Worm (Caenorhabditis elegans): ENCODE measurements around the gene C12D12.1.

C12D12.1 gene

DNA sequence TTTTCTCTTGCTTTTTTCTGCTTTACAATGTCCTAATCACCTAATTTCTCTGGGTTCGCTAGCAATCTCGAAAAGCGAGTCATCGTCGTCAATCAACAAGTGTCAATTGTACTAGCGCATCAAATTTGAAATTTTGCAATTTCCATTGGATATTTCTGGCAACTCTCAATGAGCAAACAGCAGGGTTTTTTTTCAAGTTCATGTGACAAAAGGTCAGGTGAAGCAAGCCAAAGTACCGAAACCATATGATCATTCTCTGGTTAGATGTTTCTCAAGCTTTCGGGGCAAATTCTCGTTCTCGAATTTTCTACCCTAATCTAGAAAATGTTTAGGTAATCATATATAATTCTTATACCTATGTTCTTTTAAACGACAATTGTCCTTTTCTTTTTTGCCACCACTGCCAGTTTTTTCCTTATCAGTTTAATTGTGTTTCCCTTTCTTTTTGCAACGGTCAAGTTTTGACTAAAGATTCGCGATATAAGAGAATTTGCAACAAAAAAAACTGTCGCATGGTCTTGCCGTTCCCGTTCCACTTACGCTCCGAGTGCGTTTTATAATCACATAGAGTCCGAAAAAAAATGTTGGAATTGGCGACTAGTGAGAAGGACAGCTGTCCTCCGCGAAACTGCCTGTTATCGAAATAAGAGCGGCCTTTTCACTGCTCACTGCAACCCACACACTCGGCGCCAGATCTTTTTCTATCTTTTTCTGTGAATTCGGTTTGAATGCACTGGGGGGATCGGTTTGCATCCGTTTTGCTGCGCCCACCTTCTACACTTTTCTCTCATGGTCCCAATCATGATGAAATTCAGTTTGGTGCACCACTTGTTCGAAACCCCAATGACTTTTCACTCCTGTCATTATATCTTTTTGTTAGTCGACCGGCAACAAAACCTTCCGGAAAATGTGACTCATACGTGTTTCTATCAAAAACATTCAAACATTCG, 37.5 kb downstream of the C12D12.1 start:
- no peak for TF ChIP-seq blmp-1 (tag; optimal IDR thresholded peaks at IDR 0.05)
- TF ChIP-seq unc-120 (tag; optimal IDR thresholded peaks at IDR 0.05; ENCODE audit: poor library complexity, severe bottlenecking): peak; percentile 38
- TF ChIP-seq unc-62 (GFP tag; optimal IDR thresholded peaks at IDR 0.05): peak; percentile 36
- TF ChIP-seq hlh-1 (tag; optimal IDR thresholded peaks at IDR 0.05): peak; percentile 79

DNA sequence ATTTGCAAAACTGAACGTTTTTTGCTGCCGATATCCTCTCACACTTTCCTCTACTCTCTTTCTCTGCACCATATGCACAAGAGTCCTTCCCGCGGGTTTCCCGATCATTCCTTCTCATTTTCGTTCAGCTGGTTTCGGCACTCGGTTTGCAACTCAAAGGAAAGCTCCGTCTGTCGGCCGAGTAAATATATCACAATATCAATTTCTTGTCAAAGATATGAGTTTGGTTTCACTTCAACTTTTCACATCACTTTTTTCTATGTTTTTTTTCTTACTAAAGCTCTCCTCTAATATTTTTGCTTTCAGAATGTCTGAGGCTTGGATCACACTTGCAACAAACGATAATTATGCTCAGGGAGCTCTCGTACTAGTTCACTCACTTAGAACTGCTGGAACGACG, 38.3 kb downstream of the C12D12.1 start, which contains the start of gene gyg-1:
gyg-1 (plus strand) TSS at position 301 of the 400 bp plus-strand sequence.
- TF ChIP-seq zip-8 (tag; optimal IDR thresholded peaks at IDR 0.05) (no peak), elt-1 (tag; optimal IDR thresholded peaks at IDR 0.05; ENCODE audit: borderline replicate concordance, insufficient read depth) (no peak), snpc-4 (tag; optimal IDR thresholded peaks at IDR 0.05) (no peak), M03D4.4 (tag; optimal IDR thresholded peaks at IDR 0.05) (no peak)

DNA sequence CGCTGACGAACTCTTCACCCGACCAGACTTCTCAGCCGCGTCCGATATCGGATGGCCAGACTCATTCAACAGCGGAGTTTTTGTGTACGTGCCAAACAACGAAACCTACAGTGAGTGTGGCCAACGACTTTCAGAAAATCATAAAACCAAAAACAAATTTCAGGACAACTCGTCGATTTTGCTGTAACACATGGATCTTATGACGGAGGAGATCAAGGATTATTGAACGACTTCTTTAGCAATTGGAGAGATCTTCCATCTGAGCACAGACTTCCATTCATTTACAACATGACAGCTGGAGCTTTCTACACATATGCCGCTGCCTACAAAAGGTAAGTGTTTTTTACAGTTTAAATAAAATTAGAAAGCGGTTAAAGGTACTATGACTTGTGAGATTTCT, 39.0 kb downstream of the C12D12.1 start:
- TF ChIP-seq M03D4.4 (tag; optimal IDR thresholded peaks at IDR 0.05) (no peak), elt-3 (tag; optimal IDR thresholded peaks at IDR 0.05) (no peak), mls-2 (tag; optimal IDR thresholded peaks at IDR 0.05) (no peak), sem-2 (GFP tag; optimal IDR thresholded peaks at IDR 0.05) (no peak), mab-5 (tag; optimal IDR thresholded peaks at IDR 0.05) (no peak), blmp-1 (tag; optimal IDR thresholded peaks at IDR 0.05) (no peak), mep-1 (tag; optimal IDR thresholded peaks at IDR 0.05) (no peak), ceh-43 (GFP tag; optimal IDR thresholded peaks at IDR 0.05) (no peak), ztf-11 (tag; optimal IDR thresholded peaks at IDR 0.05) (no peak), sptf-1 (tag; optimal IDR thresholded peaks at IDR 0.05) (no peak), pha-4 (tag; optimal IDR thresholded peaks at IDR 0.05) (no peak), unc-120 (tag; optimal IDR thresholded peaks at IDR 0.05; ENCODE audit: poor library complexity, severe bottlenecking) (no peak), ceh-83 (GFP tag; optimal IDR thresholded peaks at IDR 0.05) (no peak), nhr-12 (tag; optimal IDR thresholded peaks at IDR 0.05) (no peak), ces-1 (GFP tag; optimal IDR thresholded peaks at IDR 0.05) (no peak), elt-1 (tag; optimal IDR thresholded peaks at IDR 0.05; ENCODE audit: borderline replicate concordance, insufficient read depth) (no peak), nhr-76 (tag; optimal IDR thresholded peaks at IDR 0.05) (no peak), unc-62 (GFP tag; optimal IDR thresholded peaks at IDR 0.05) (no peak), tbx-8 (GFP tag; optimal IDR thresholded peaks at IDR 0.05) (no peak), ham-2 (GFP tag; optimal IDR thresholded peaks at IDR 0.05) (no peak)

DNA sequence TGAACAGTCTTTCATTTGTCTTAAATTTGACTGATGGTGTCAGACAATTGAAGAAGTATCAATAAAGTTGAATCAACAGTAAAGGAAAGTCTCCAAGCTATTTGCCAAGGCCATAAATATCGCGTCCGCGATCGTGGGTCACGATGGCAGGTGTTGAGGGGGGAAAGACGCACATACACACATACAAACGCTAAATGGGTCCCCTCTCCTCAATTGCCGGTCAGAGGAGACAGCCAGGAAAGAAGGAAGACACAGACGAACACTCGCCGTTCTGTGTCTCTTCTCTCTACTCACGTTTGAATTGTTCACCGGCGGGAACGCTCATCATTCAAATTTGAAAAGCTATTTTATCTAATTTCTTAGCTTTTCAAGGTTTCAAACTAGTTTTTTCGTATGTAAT, 41.8 kb downstream of the C12D12.1 start:
- TF ChIP-seq mep-1 (tag; optimal IDR thresholded peaks at IDR 0.05) (peak; percentile 37), nhr-2 (tag; optimal IDR thresholded peaks at IDR 0.05) (peak; percentile 82), cnd-1 (tag; optimal IDR thresholded peaks at IDR 0.05) (peak; percentile 39), nhr-12 (tag; optimal IDR thresholded peaks at IDR 0.05) (no peak), blmp-1 (tag; optimal IDR thresholded peaks at IDR 0.05) (no peak), unc-120 (tag; optimal IDR thresholded peaks at IDR 0.05; ENCODE audit: poor library complexity, severe bottlenecking) (peak; percentile 73), lsy-2 (tag; optimal IDR thresholded peaks at IDR 0.05) (no peak), hlh-1 (tag; optimal IDR thresholded peaks at IDR 0.05) (peak; percentile 51), drap-1 (GFP tag; optimal IDR thresholded peaks at IDR 0.05) (peak; percentile 17), elt-1 (tag; optimal IDR thresholded peaks at IDR 0.05; ENCODE audit: borderline replicate concordance, insufficient read depth) (peak; percentile 13), pha-4 (tag; optimal IDR thresholded peaks at IDR 0.05) (peak; percentile 31), ces-1 (GFP tag; optimal IDR thresholded peaks at IDR 0.05) (peak; percentile 33), mls-2 (tag; optimal IDR thresholded peaks at IDR 0.05) (peak; percentile 41), flh-1 (GFP tag; optimal IDR thresholded peaks at IDR 0.05) (no peak), lin-13 (tag; optimal IDR thresholded peaks at IDR 0.05) (peak; percentile 28), ceh-43 (GFP tag; optimal IDR thresholded peaks at IDR 0.05) (no peak), ceh-83 (GFP tag; optimal IDR thresholded peaks at IDR 0.05) (no peak), zip-8 (tag; optimal IDR thresholded peaks at IDR 0.05) (no peak), ham-2 (GFP tag; optimal IDR thresholded peaks at IDR 0.05) (peak; percentile 43), unc-62 (GFP tag; optimal IDR thresholded peaks at IDR 0.05) (peak; percentile 55), M03D4.4 (tag; optimal IDR thresholded peaks at IDR 0.05) (peak; percentile 24)

DNA sequence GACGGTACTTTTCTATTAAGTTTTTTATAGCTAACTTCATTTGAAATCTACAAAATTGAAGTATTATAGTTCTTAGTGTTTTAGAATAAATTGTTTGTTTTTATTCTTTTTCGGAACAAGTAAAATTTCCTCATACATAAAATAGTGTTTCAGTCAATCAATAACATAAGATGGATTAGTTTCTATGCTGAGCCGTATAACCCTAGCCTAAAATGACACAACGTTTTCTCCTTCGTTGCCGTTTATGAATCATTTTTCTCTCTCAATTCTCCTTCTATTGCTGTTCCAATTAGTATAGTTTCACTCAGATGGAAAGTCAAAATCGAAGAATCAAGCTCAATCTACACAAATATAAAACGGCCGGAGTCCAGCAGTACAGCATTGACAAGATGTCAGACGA, 43.2 kb downstream of the C12D12.1 start, which contains the start of gene rgs-7:
rgs-7 (plus strand) TSS at position 301 of the 400 bp plus-strand sequence.
- TF ChIP-seq ham-2 (GFP tag; optimal IDR thresholded peaks at IDR 0.05) (no peak), ces-1 (GFP tag; optimal IDR thresholded peaks at IDR 0.05) (no peak), nhr-76 (tag; optimal IDR thresholded peaks at IDR 0.05) (no peak), mab-5 (tag; optimal IDR thresholded peaks at IDR 0.05) (no peak), lsy-2 (tag; optimal IDR thresholded peaks at IDR 0.05) (no peak), cnd-1 (tag; optimal IDR thresholded peaks at IDR 0.05) (no peak), hlh-1 (tag; optimal IDR thresholded peaks at IDR 0.05) (no peak), pha-4 (tag; optimal IDR thresholded peaks at IDR 0.05) (no peak), ceh-43 (GFP tag; optimal IDR thresholded peaks at IDR 0.05) (no peak), elt-1 (tag; optimal IDR thresholded peaks at IDR 0.05; ENCODE audit: borderline replicate concordance, insufficient read depth) (no peak), ceh-83 (GFP tag; optimal IDR thresholded peaks at IDR 0.05) (no peak), nhr-237 (tag; optimal IDR thresholded peaks at IDR 0.05) (no peak), elt-3 (tag; optimal IDR thresholded peaks at IDR 0.05) (no peak), flh-1 (GFP tag; optimal IDR thresholded peaks at IDR 0.05) (no peak), mls-2 (tag; optimal IDR thresholded peaks at IDR 0.05) (no peak), tbx-8 (GFP tag; optimal IDR thresholded peaks at IDR 0.05) (no peak), lin-32 (GFP tag; optimal IDR thresholded peaks at IDR 0.05) (no peak)

Data from whole organism, mixed stage, embryonic.